Fruit fly (Drosophila melanogaster): ENCODE data around the gene Eig71Ea.

Eig71Ea gene

DNA sequence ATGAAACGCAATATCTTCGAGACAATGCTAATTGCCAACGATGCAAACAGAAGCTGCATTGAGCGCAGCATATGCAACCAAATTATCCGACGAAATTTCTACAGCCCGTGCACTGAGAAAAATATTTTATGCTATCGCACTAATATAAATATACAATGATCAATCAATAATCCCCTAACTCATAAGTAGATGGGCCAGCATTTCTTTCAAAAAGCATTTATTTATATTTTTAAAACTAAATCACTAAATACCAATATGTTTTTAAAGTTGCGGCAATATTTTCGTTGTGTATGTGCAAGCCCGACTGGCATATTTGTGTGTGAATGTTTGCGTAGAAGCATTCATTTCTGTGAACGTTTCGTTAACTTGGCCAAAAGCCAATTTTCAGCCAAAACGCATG lies 3.3 kb downstream of the Eig71Ea start:
- TF ChIP-seq lz (GFP tag; optimal IDR thresholded peaks at IDR 0.05) = no peak
- no peak for TF ChIP-seq ss (GFP tag; optimal IDR thresholded peaks at IDR 0.05)
- TF ChIP-seq Hr38 (GFP tag; optimal IDR thresholded peaks at IDR 0.05) = no peak
- TF ChIP-seq cyc (GFP tag; optimal IDR thresholded peaks at IDR 0.05) = no peak
- TF ChIP-seq fkh (GFP tag; optimal IDR thresholded peaks at IDR 0.05) = no peak
- TF ChIP-seq CG6854 (GFP tag; optimal IDR thresholded peaks at IDR 0.05) = no peak
- TF ChIP-seq Blimp-1 (GFP tag; optimal IDR thresholded peaks at IDR 0.05) = no peak
- TF ChIP-seq CG7368 (GFP tag; optimal IDR thresholded peaks at IDR 0.05) = no peak
- no peak for TF ChIP-seq CG31627 (GFP tag; optimal IDR thresholded peaks at IDR 0.05)
- no peak for TF ChIP-seq CG6808 (GFP tag; optimal IDR thresholded peaks at IDR 0.05)
- TF ChIP-seq CG6163 (GFP tag; IDR thresholded peaks at IDR 0.05) = no peak
- no peak for TF ChIP-seq achi (GFP tag; optimal IDR thresholded peaks at IDR 0.05)
- 0 out of 3 replicates have a peak, but pooled peaks have one; percentile 14 for TF ChIP-seq CG8119 (GFP tag; IDR thresholded peaks at IDR 0.05)
- TF ChIP-seq Sox14 (GFP tag; optimal IDR thresholded peaks at IDR 0.05) = no peak
- no peak for TF ChIP-seq Sox15 (GFP tag; optimal IDR thresholded peaks at IDR 0.05)
- TF ChIP-seq CG34406 (GFP tag; optimal IDR thresholded peaks at IDR 0.05) = no peak
- peak; percentile 34 for TF ChIP-seq svp (GFP tag)
- TF ChIP-seq CG32006 (GFP tag; optimal IDR thresholded peaks at IDR 0.05) = no peak
- peak; percentile 24 for TF ChIP-seq Eip78C (GFP tag)
- no peak for TF ChIP-seq vri (GFP tag; optimal IDR thresholded peaks at IDR 0.05)
- TF ChIP-seq CG15336 (GFP tag; IDR thresholded peaks at IDR 0.05) = no peak
- no peak for TF ChIP-seq pdm3 (GFP tag; optimal IDR thresholded peaks at IDR 0.05)
- no peak for TF ChIP-seq fd59A (GFP tag; optimal IDR thresholded peaks at IDR 0.05)
- TF ChIP-seq CG8319 (GFP tag; optimal IDR thresholded peaks at IDR 0.05) = no peak
- no peak for TF ChIP-seq CG6276 (GFP tag; optimal IDR thresholded peaks at IDR 0.05)
- no peak for TF ChIP-seq Ets96B (tag; optimal IDR thresholded peaks at IDR 0.05)
- no peak for TF ChIP-seq Met (GFP tag; optimal IDR thresholded peaks at IDR 0.05)
- TF ChIP-seq CG10669 (GFP tag; optimal IDR thresholded peaks at IDR 0.05) = no peak
- TF ChIP-seq CG4318 (GFP tag; optimal IDR thresholded peaks at IDR 0.05) = no peak
- TF ChIP-seq Smox (GFP tag; optimal IDR thresholded peaks at IDR 0.05) = no peak
- no peak for TF ChIP-seq CG9139 (GFP tag; optimal IDR thresholded peaks at IDR 0.05)
- TF ChIP-seq Hr4 (GFP tag; optimal IDR thresholded peaks at IDR 0.05) = peak; percentile 3
- TF ChIP-seq fd85E (GFP tag; optimal IDR thresholded peaks at IDR 0.05) = no peak
- no peak for TF ChIP-seq CG3032 (tag; optimal IDR thresholded peaks at IDR 0.05)
- no peak for TF ChIP-seq topi (GFP tag; optimal IDR thresholded peaks at IDR 0.05)

DNA sequence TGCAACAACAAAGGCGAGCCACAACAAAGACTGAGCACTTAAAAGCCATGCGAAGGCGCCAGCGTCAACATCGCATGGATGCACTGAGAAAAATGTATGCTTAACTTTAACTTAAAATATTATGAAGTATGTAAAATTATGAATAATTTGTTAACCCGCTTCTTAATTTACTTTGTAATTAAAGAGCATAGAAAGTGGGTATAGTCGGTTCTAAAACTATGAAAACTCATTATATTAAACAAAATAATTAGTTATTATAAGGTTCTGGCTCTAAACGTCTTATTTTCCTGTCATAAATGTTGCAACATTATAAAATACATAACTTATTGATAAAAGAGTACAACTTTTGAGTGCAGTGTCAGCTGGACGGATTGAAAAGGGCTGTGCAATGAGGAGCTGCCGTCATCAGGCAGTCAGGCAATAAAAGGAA lies 7.9 kb downstream of the Eig71Ea start:
- TF ChIP-seq CG4318 (GFP tag; optimal IDR thresholded peaks at IDR 0.05) (peak; percentile 14), salr (GFP tag; optimal IDR thresholded peaks at IDR 0.05) (peak in 1 of 2 experiments; percentile 20), fd59A (GFP tag; optimal IDR thresholded peaks at IDR 0.05) (peak; percentile 33), vri (GFP tag; optimal IDR thresholded peaks at IDR 0.05) (no peak), cyc (GFP tag; optimal IDR thresholded peaks at IDR 0.05) (peak; percentile 53), achi (GFP tag; optimal IDR thresholded peaks at IDR 0.05) (no peak), CG10631 (GFP tag; optimal IDR thresholded peaks at IDR 0.05) (peak; percentile 49), CG9139 (GFP tag; optimal IDR thresholded peaks at IDR 0.05) (no peak), CG8632 (GFP tag; optimal IDR thresholded peaks at IDR 0.05) (peak; percentile 44), OdsH (GFP tag; optimal IDR thresholded peaks at IDR 0.05) (peak; percentile 34), Sox15 (GFP tag; optimal IDR thresholded peaks at IDR 0.05) (no peak), CG7368 (GFP tag; optimal IDR thresholded peaks at IDR 0.05) (peak; percentile 0), Smox (GFP tag; optimal IDR thresholded peaks at IDR 0.05) (peak; percentile 49), CG6163 (GFP tag; IDR thresholded peaks at IDR 0.05) (peak; percentile 41; the same call in 1 of the 3 replicates), esn (GFP tag; optimal IDR thresholded peaks at IDR 0.05) (peak; percentile 73), dac (GFP tag; optimal IDR thresholded peaks at IDR 0.05) (peak; percentile 29), CG1621 (tag; optimal IDR thresholded peaks at IDR 0.05) (peak; percentile 3), fd85E (GFP tag; optimal IDR thresholded peaks at IDR 0.05) (no peak), CG8319 (GFP tag; optimal IDR thresholded peaks at IDR 0.05) (peak; percentile 37), Eip93F (GFP tag; optimal IDR thresholded peaks at IDR 0.05) (no peak), CG10669 (GFP tag; optimal IDR thresholded peaks at IDR 0.05) (peak; percentile 66), CG6854 (GFP tag; optimal IDR thresholded peaks at IDR 0.05) (no peak), CG6792 (GFP tag; optimal IDR thresholded peaks at IDR 0.05) (peak; percentile 45), Ets96B (tag; optimal IDR thresholded peaks at IDR 0.05) (peak; percentile 50), CG11902 (GFP tag; optimal IDR thresholded peaks at IDR 0.05) (peak; percentile 31), CG15336 (GFP tag; IDR thresholded peaks at IDR 0.05) (0 out of 2 replicates have a peak, but pooled peaks have one; percentile 27), Gug (GFP tag; IDR thresholded peaks at IDR 0.05) (0 out of 2 replicates have a peak, but pooled peaks have one; percentile 21), Sox14 (GFP tag; optimal IDR thresholded peaks at IDR 0.05) (peak; percentile 64), Eip75B (GFP tag; optimal IDR thresholded peaks at IDR 0.05) (peak; percentile 52), Hr4 (GFP tag; optimal IDR thresholded peaks at IDR 0.05) (no peak), CG3032 (tag; optimal IDR thresholded peaks at IDR 0.05) (peak; percentile 41), lz (GFP tag; optimal IDR thresholded peaks at IDR 0.05) (peak; percentile 27), Hr39 (GFP tag; optimal IDR thresholded peaks at IDR 0.05) (peak; percentile 18)

Measured in whole organism, prepupa.